Fruit fly (Drosophila melanogaster) whole organism, embryonic: ENCODE data around the gene CG6749.
A peak's percentile ranks its signal among the peaks of the same experiment; 100 is the strongest.

Source experiments
- Adf1 ChIP-seq: fragments of 200-800 bp; sonication (Bioruptor generic); IDR thresholded peaks from 2 replicates; pipeline ENCODE4 v1.3.6; 2022; ENCODE audit warnings: missing biosample characterization, missing genetic modification characterization
- C15 ChIP-seq: fragments of 200-800 bp; sonication (Bioruptor generic); IDR thresholded peaks from 3 replicates; pipeline ENCODE4 v1.3.6; 2022; ENCODE audit warnings: missing biosample characterization, missing genetic modification characterization
- CG10209 ChIP-seq: fragments of 200-800 bp; sonication (Bioruptor generic); optimal IDR thresholded peaks from 3 replicates; lab custom pipeline; 2017; ENCODE audit warnings: missing biosample characterization, mild to moderate bottlenecking, missing genetic modification characterization, missing genetic modification reagents
- CG10959 ChIP-seq: fragments of 200-800 bp; sonication (Bioruptor generic); IDR thresholded peaks from 2 replicates; pipeline ENCODE4 v1.3.6; 2022; ENCODE audit warnings: missing biosample characterization, missing genetic modification characterization
- CG14014 ChIP-seq: fragments of 200-800 bp; sonication (Bioruptor generic); IDR thresholded peaks from 2 replicates; pipeline ENCODE4 v1.3.6; 2022; ENCODE audit warnings: missing biosample characterization, missing genetic modification characterization
- CG14860 ChIP-seq: fragments of 200-800 bp; sonication (Bioruptor generic); IDR thresholded peaks from 3 replicates; pipeline ENCODE4 v1.3.6; 2022; ENCODE audit warnings: missing biosample characterization, missing genetic modification characterization; ENCODE audit not compliant: partially characterized antibody
- CG1647 ChIP-seq: fragments of 200-800 bp; sonication (Bioruptor generic); optimal IDR thresholded peaks from 3 replicates; lab custom pipeline; 2016; ENCODE audit warnings: missing biosample characterization, missing genetic modification characterization
- CG17385 ChIP-seq: fragments of 200-800 bp; sonication (Bioruptor generic); optimal IDR thresholded peaks from 3 replicates; lab custom pipeline; 2018; ENCODE audit warnings: missing biosample characterization, mild to moderate bottlenecking, missing genetic modification characterization
- CG2678 ChIP-seq: fragments of 200-800 bp; sonication (Bioruptor generic); optimal IDR thresholded peaks from 3 replicates; lab custom pipeline; 2019; ENCODE audit warnings: missing biosample characterization, mild to moderate bottlenecking, missing genetic modification characterization, moderate library complexity
- CG2889 ChIP-seq: fragments of 200-800 bp; sonication (Bioruptor generic); IDR thresholded peaks from 3 replicates; pipeline ENCODE4 v1.3.6; 2022; ENCODE audit warnings: missing biosample characterization, missing genetic modification characterization
- CG30403 ChIP-seq: fragments of 200-800 bp; sonication (Bioruptor generic); optimal IDR thresholded peaks from 3 replicates; lab custom pipeline; 2016; ENCODE audit warnings: missing biosample characterization, missing genetic modification characterization
- CG3163 ChIP-seq: fragments of 200-800 bp; sonication (Bioruptor generic); optimal IDR thresholded peaks from 3 replicates; lab custom pipeline; 2016; ENCODE audit warnings: missing biosample characterization, missing genetic modification characterization
- CG32767 ChIP-seq: fragments of 200-800 bp; sonication (Bioruptor generic); IDR thresholded peaks from 2 replicates; pipeline ENCODE4 v1.3.6; 2022; ENCODE audit warnings: missing biosample characterization, missing genetic modification characterization
- CG34376 ChIP-seq: fragments of 200-800 bp; sonication (Bioruptor generic); optimal IDR thresholded peaks from 2 replicates; lab custom pipeline; 2018; ENCODE audit warnings: missing biosample characterization, mild to moderate bottlenecking, missing genetic modification characterization
- CG4360 ChIP-seq: fragments of 200-800 bp; sonication (Bioruptor generic); IDR thresholded peaks from 2 replicates; pipeline ENCODE4 v1.3.6; 2022; ENCODE audit warnings: missing biosample characterization, missing genetic modification characterization
- CG4617 ChIP-seq: fragments of 200-800 bp; sonication (Bioruptor generic); optimal IDR thresholded peaks from 3 replicates; lab custom pipeline; 2016; ENCODE audit warnings: missing biosample characterization, missing genetic modification characterization, borderline replicate concordance
- CG4820 ChIP-seq: fragments of 200-800 bp; sonication (Bioruptor generic); optimal IDR thresholded peaks from 3 replicates; lab custom pipeline; 2016; ENCODE audit warnings: missing biosample characterization, missing genetic modification characterization
- CG6254 ChIP-seq: fragments of 200-800 bp; sonication (Bioruptor generic); optimal IDR thresholded peaks from 3 replicates; lab custom pipeline; 2017; ENCODE audit warnings: mild to moderate bottlenecking, missing biosample characterization, missing genetic modification reagents, missing genetic modification characterization
- CG6791 ChIP-seq: fragments of 200-800 bp; sonication (Bioruptor generic); IDR thresholded peaks from 3 replicates; pipeline ENCODE4 v1.3.6; 2022; ENCODE audit warnings: missing biosample characterization, missing genetic modification characterization; ENCODE audit not compliant: partially characterized antibody
- CG7987 ChIP-seq: fragments of 200-800 bp; sonication (Bioruptor generic); optimal IDR thresholded peaks from 2 replicates; lab custom pipeline; 2018; ENCODE audit warnings: missing biosample characterization, mild to moderate bottlenecking, missing genetic modification characterization, moderate library complexity
- CG8089 ChIP-seq: fragments of 200-800 bp; sonication (Bioruptor generic); optimal IDR thresholded peaks from 3 replicates; lab custom pipeline; 2016; ENCODE audit warnings: missing biosample characterization, missing genetic modification characterization
- CG8944 ChIP-seq: fragments of 200-800 bp; sonication (Bioruptor generic); optimal IDR thresholded peaks from 3 replicates; lab custom pipeline; 2016; ENCODE audit warnings: missing biosample characterization, missing genetic modification characterization
- Chrac-16 ChIP-seq: fragments of 200-800 bp; sonication (Bioruptor generic); optimal IDR thresholded peaks from 3 replicates; lab custom pipeline; 2016; ENCODE audit warnings: missing biosample characterization, missing genetic modification characterization
- D19B ChIP-seq: fragments of 200-800 bp; sonication (Bioruptor generic); optimal IDR thresholded peaks from 2 replicates; lab custom pipeline; 2017; ENCODE audit warnings: missing biosample characterization, mild to moderate bottlenecking, missing genetic modification characterization
- H15 ChIP-seq: fragments of 200-800 bp; sonication (Bioruptor generic); IDR thresholded peaks from 3 replicates; pipeline ENCODE4 v1.3.6; 2022; ENCODE audit warnings: missing biosample characterization, missing genetic modification characterization
- Hey ChIP-seq: fragments of 200-800 bp; sonication (Bioruptor generic); optimal IDR thresholded peaks from 3 replicates; lab custom pipeline; 2018; ENCODE audit warnings: missing biosample characterization, mild to moderate bottlenecking, missing genetic modification characterization
- Lhr ChIP-seq: fragments of 200-800 bp; sonication (Bioruptor generic); optimal IDR thresholded peaks from 3 replicates; lab custom pipeline; 2017; ENCODE audit warnings: mild to moderate bottlenecking, missing biosample characterization, missing genetic modification reagents, missing genetic modification characterization
- MESR4 ChIP-seq: fragments of 200-800 bp; sonication (Bioruptor generic); optimal IDR thresholded peaks from 2 replicates; lab custom pipeline; 2018; ENCODE audit warnings: missing biosample characterization, mild to moderate bottlenecking, missing genetic modification characterization, moderate library complexity
- NFAT ChIP-seq: fragments of 200-800 bp; sonication (Bioruptor generic); IDR thresholded peaks from 2 replicates; pipeline ENCODE4 v1.3.6; 2022; ENCODE audit warnings: missing biosample characterization, missing genetic modification characterization
- Nf-YC ChIP-seq: fragments of 200-800 bp; optimal IDR thresholded peaks from 3 replicates; lab custom pipeline; 2019; ENCODE audit warnings: missing biosample characterization, mild to moderate bottlenecking, missing genetic modification characterization, moderate library complexity
- Vsx1 ChIP-seq: fragments of 200-800 bp; sonication (Bioruptor generic); optimal IDR thresholded peaks from 2 replicates; lab custom pipeline; 2017; ENCODE audit warnings: missing biosample characterization, mild to moderate bottlenecking, missing genetic modification characterization, missing genetic modification reagents
- bigmax ChIP-seq: fragments of 200-800 bp; sonication (Bioruptor generic); optimal IDR thresholded peaks from 2 replicates; lab custom pipeline; 2018; ENCODE audit warnings: missing biosample characterization, mild to moderate bottlenecking, missing genetic modification characterization
- ci ChIP-seq: fragments of 200-800 bp; sonication (Bioruptor generic); IDR thresholded peaks from 3 replicates; pipeline ENCODE4 v1.3.6; 2022; ENCODE audit warnings: missing biosample characterization, missing genetic modification characterization
- dimm ChIP-seq: fragments of 200-800 bp; sonication (Bioruptor generic); IDR thresholded peaks from 2 replicates; pipeline ENCODE4 v1.3.6; 2022; ENCODE audit warnings: missing biosample characterization, missing genetic modification characterization
- dmrt99B ChIP-seq: fragments of 200-800 bp; sonication (Bioruptor generic); optimal IDR thresholded peaks from 2 replicates; lab custom pipeline; 2018; ENCODE audit warnings: missing biosample characterization, mild to moderate bottlenecking, missing genetic modification characterization, moderate library complexity
- grau ChIP-seq: fragments of 200-800 bp; optimal IDR thresholded peaks from 3 replicates; lab custom pipeline; 2019; ENCODE audit warnings: missing biosample characterization, mild to moderate bottlenecking, missing genetic modification characterization, moderate library complexity
- mirr ChIP-seq: fragments of 200-800 bp; sonication (Bioruptor generic); optimal IDR thresholded peaks from 3 replicates; lab custom pipeline; 2018; ENCODE audit warnings: missing biosample characterization, mild to moderate bottlenecking, missing genetic modification characterization
- nerfin-2 ChIP-seq: fragments of 200-800 bp; sonication (Bioruptor generic); IDR thresholded peaks from 2 replicates; pipeline ENCODE4 v1.3.6; 2022; ENCODE audit warnings: missing biosample characterization, missing genetic modification characterization; ENCODE audit not compliant: partially characterized antibody
- org-1 ChIP-seq: fragments of 200-800 bp; sonication (Bioruptor generic); optimal IDR thresholded peaks from 2 replicates; lab custom pipeline; 2017; ENCODE audit warnings: missing biosample characterization, missing genetic modification characterization
- pita ChIP-seq: fragments of 200-800 bp; sonication (Bioruptor generic); optimal IDR thresholded peaks from 2 replicates; lab custom pipeline; 2017; ENCODE audit warnings: missing biosample characterization, mild to moderate bottlenecking, missing genetic modification characterization
- psq ChIP-seq: fragments of 200-800 bp; sonication (Bioruptor generic); optimal IDR thresholded peaks from 2 replicates; lab custom pipeline; 2017; ENCODE audit warnings: missing biosample characterization, missing genetic modification characterization
- sc ChIP-seq, 3 experiments: fragments of >200 bp in 2 of 3; fragments of 200-800 bp in 1 of 3; sonication (Bioruptor generic) in 1 of 3; optimal IDR thresholded peaks; 2 replicates in 2 of 3; 3 replicates in 1 of 3; lab custom pipeline; 2017; ENCODE audit warnings: mild to moderate bottlenecking in 1 of 3, missing biosample characterization in 1 of 3, missing genetic modification characterization in 1 of 3, missing genetic modification reagents in 1 of 3
- slou ChIP-seq: fragments of 200-800 bp; sonication (Bioruptor generic); optimal IDR thresholded peaks from 3 replicates; lab custom pipeline; 2016; ENCODE audit warnings: missing biosample characterization, missing genetic modification characterization
- sob ChIP-seq: fragments of 200-800 bp; sonication (Bioruptor generic); IDR thresholded peaks from 2 replicates; pipeline ENCODE4 v1.3.6; 2022; ENCODE audit warnings: missing biosample characterization, missing genetic modification characterization
- sr ChIP-seq: fragments of 200-800 bp; sonication (Bioruptor generic); IDR thresholded peaks from 3 replicates; pipeline ENCODE4 v1.3.6; 2022; ENCODE audit warnings: missing biosample characterization, missing genetic modification characterization
- tap ChIP-seq: fragments of 200-800 bp; optimal IDR thresholded peaks from 3 replicates; lab custom pipeline; 2019; ENCODE audit warnings: missing biosample characterization, mild to moderate bottlenecking, missing genetic modification characterization, moderate library complexity
- trem ChIP-seq: fragments of 200-800 bp; optimal IDR thresholded peaks from 3 replicates; lab custom pipeline; 2019; ENCODE audit warnings: missing biosample characterization, mild to moderate bottlenecking, missing genetic modification characterization, moderate library complexity
- wdn ChIP-seq: fragments of 200-800 bp; sonication (Bioruptor generic); IDR thresholded peaks from 2 replicates; pipeline ENCODE4 v1.3.6; 2022; ENCODE audit warnings: missing biosample characterization, missing genetic modification characterization
- wor ChIP-seq: fragments of 200-800 bp; sonication (Bioruptor generic); IDR thresholded peaks from 2 replicates; pipeline ENCODE4 v1.3.6; 2022; ENCODE audit warnings: missing biosample characterization, missing genetic modification characterization
- zen ChIP-seq: fragments of 200-800 bp; sonication (Bioruptor generic); optimal IDR thresholded peaks from 3 replicates; lab custom pipeline; 2018; ENCODE audit warnings: missing biosample characterization, mild to moderate bottlenecking, missing genetic modification characterization, moderate library complexity
- zfh1 ChIP-seq: fragments of 200-800 bp; sonication (Bioruptor generic); IDR thresholded peaks from 3 replicates; pipeline ENCODE4 v1.3.6; 2022; ENCODE audit warnings: missing biosample characterization, missing genetic modification characterization

The CG6749 gene

dm6 chr3L:9763389-9763917 is 29.8 kb upstream of the CG6749 start, which contains the start of gene Ae2 (continued):
- no peak for TF ChIP-seq tap (tag; lab: Kevin White, UChicago)
- no peak for TF ChIP-seq wdn (GFP tag; lab: Robert Waterston, UW)
- no peak for TF ChIP-seq nerfin-2 (GFP tag; lab: Robert Waterston, UW)
- no peak for TF ChIP-seq CG10959 (GFP tag; lab: Robert Waterston, UW)
- TF ChIP-seq CG8089 (GFP tag; lab: Kevin White, UChicago), result no peak
- TF ChIP-seq zfh1, result no peak
- TF ChIP-seq org-1, result no peak
- TF ChIP-seq CG3163 (GFP tag; lab: Kevin White, UChicago), result peak; percentile 93
- TF ChIP-seq psq (GFP tag; lab: Kevin White, UChicago), result peak; percentile 92
- TF ChIP-seq CG6254 (GFP tag; lab: Kevin White, UChicago), result no peak
- TF ChIP-seq sob (GFP tag; lab: Robert Waterston, UW), result peak; percentile 52; the same call in 1 of the 2 replicates
- TF ChIP-seq CG17385 (GFP tag; lab: Kevin White, UChicago), result no peak
- no peak for TF ChIP-seq Lhr (GFP tag; lab: Kevin White, UChicago)
- no peak for TF ChIP-seq ci (GFP tag; lab: Robert Waterston, UW)
- no peak for TF ChIP-seq Hey (tag; lab: Kevin White, UChicago)
- no peak for TF ChIP-seq Chrac-16 (GFP tag; lab: Kevin White, UChicago)
- TF ChIP-seq CG2889 (GFP tag; lab: Robert Waterston, UW), result no peak
- TF ChIP-seq D19B (GFP tag; lab: Kevin White, UChicago), result no peak
- no peak for TF ChIP-seq dimm
- TF ChIP-seq MESR4 (GFP tag; lab: Kevin White, UChicago), result no peak
- no peak for TF ChIP-seq pita
- no peak for TF ChIP-seq slou (GFP tag; lab: Kevin White, UChicago)
- TF ChIP-seq NFAT (GFP tag; lab: Robert Waterston, UW), result peak; percentile 28; the same call in 1 of the 2 replicates
- peak; percentile 3 for TF ChIP-seq CG34376
- no peak for TF ChIP-seq H15
- no peak for TF ChIP-seq mirr
- no peak for TF ChIP-seq CG8944 (GFP tag; lab: Kevin White, UChicago)
- TF ChIP-seq Adf1 (GFP tag; lab: Robert Waterston, UW), result peak; percentile 20; the same call in 1 of the 2 replicates
- no peak for TF ChIP-seq CG14860 (GFP tag; lab: Robert Waterston, UW)
- no peak for TF ChIP-seq CG30403
- no peak; the same call in 2 of the 3 replicates for TF ChIP-seq CG6791 (GFP tag; lab: Robert Waterston, UW)
- TF ChIP-seq Nf-YC (tag; lab: Kevin White, UChicago), result peak; percentile 17
- TF ChIP-seq CG14014, result no peak
- TF ChIP-seq sr (GFP tag; lab: Robert Waterston, UW), result no peak
- no peak for TF ChIP-seq dmrt99B
- no peak for TF ChIP-seq CG4820 (GFP tag; lab: Kevin White, UChicago)
- no peak for TF ChIP-seq C15 (GFP tag; lab: Robert Waterston, UW)
- no peak for TF ChIP-seq zen (tag; lab: Kevin White, UChicago)
- peak; percentile 3 for TF ChIP-seq grau (tag; lab: Kevin White, UChicago)
- no peak for TF ChIP-seq Vsx1 (GFP tag; lab: Kevin White, UChicago)
- no peak for TF ChIP-seq CG32767 (GFP tag; lab: Robert Waterston, UW)
- peak; percentile 10; the same call in 1 of the 2 replicates for TF ChIP-seq CG4360 (GFP tag; lab: Robert Waterston, UW)
- no peak for TF ChIP-seq wor (GFP tag; lab: Robert Waterston, UW)
- TF ChIP-seq sc (optimal IDR thresholded peaks at IDR 0.05; lab: Kevin White, UChicago), result no peak
- no peak for TF ChIP-seq sc (GFP tag; optimal IDR thresholded peaks at IDR 0.05; lab: Kevin White, UChicago)
- no peak for TF ChIP-seq CG7987 (GFP tag; lab: Kevin White, UChicago)
- TF ChIP-seq CG2678, result no peak
- no peak for TF ChIP-seq CG4617
- TF ChIP-seq trem (tag; lab: Kevin White, UChicago), result no peak
- no peak for TF ChIP-seq CG1647 (GFP tag; lab: Kevin White, UChicago)
- no peak for TF ChIP-seq bigmax (GFP tag; lab: Kevin White, UChicago)
- no peak for TF ChIP-seq CG10209 (GFP tag; lab: Kevin White, UChicago)
